Worm (Caenorhabditis elegans): ENCODE results near the gene isy-1.

DNA sequence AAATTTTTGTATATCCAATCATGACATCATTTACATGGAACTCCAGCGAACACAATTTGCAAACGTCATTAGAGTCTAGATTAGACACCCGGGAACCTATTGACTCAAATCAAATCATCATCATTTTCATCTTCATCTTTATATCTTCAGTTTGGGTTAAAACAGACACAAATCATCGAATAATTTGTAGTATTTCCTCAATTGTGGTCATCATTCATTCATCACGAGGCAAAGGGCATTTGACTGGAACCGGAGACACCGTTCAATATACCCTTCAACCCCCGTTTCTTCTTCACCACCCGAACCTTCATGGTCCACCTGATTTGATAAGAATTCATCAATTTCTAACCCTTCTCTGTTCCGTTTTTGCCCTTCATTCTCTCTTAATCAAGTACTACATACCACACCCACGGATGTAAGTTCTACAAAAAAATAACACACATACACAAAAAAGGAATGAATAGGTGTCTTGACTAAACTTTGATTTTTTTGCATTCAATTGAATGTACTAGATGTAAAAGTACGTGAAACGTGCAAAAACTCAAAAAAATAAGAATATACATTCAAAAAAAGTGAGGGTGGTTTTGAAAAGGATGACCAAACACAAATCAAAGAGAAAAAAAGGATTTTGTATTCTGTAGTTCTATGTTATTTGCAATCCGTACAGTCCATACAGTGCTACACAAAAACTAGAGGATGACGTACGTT lies 16.5 kb upstream of the isy-1 start:
- TF ChIP-seq unc-62 (GFP tag; optimal IDR thresholded peaks at IDR 0.05) (no peak), ztf-11 (tag; optimal IDR thresholded peaks at IDR 0.05) (no peak), lin-13 (tag; optimal IDR thresholded peaks at IDR 0.05) (no peak), bed-3 (GFP tag; optimal IDR thresholded peaks at IDR 0.05) (no peak), elt-3 (tag; optimal IDR thresholded peaks at IDR 0.05) (no peak), lsy-2 (tag; optimal IDR thresholded peaks at IDR 0.05) (no peak), sptf-1 (tag; optimal IDR thresholded peaks at IDR 0.05) (no peak), unc-120 (tag; optimal IDR thresholded peaks at IDR 0.05; ENCODE audit: poor library complexity, severe bottlenecking) (no peak), nhr-12 (tag; optimal IDR thresholded peaks at IDR 0.05) (no peak), nhr-237 (tag; optimal IDR thresholded peaks at IDR 0.05) (no peak)
